Worm (Caenorhabditis elegans) whole organism, mixed stage, embryonic: Measurements from ENCODE around the gene K08B5.1.

Source experiments
- M03D4.4 ChIP-seq: sonication (generic microtip); optimal IDR thresholded peaks from 2 replicates; lab custom pipeline; 2017; ENCODE audit warnings: mild to moderate bottlenecking, missing genetic modification characterization, missing compliant biosample characterization
- blmp-1 ChIP-seq: fragments of 150-350 bp; optimal IDR thresholded peaks from 2 replicates; lab custom pipeline; 2014; ENCODE audit warnings: missing biosample characterization, missing genetic modification characterization
- ceh-43 ChIP-seq: fragments of 200-800 bp; sonication (Bioruptor generic); optimal IDR thresholded peaks from 2 replicates; lab custom pipeline; 2018; ENCODE audit warnings: mild to moderate bottlenecking, missing genetic modification characterization, moderate library complexity, missing compliant biosample characterization
- ceh-83 ChIP-seq: fragments of 200-800 bp; sonication (Bioruptor generic); optimal IDR thresholded peaks from 2 replicates; lab custom pipeline; 2018; ENCODE audit warnings: mild to moderate bottlenecking, missing genetic modification characterization, missing compliant biosample characterization
- ces-1 ChIP-seq: fragments of 150-350 bp; optimal IDR thresholded peaks from 2 replicates; lab custom pipeline; 2014; ENCODE audit warnings: missing biosample characterization, missing genetic modification reagents, missing genetic modification characterization
- drap-1 ChIP-seq: fragments of 200-800 bp; sonication (Bioruptor generic); optimal IDR thresholded peaks from 3 replicates; lab custom pipeline; 2018; ENCODE audit warnings: mild to moderate bottlenecking, missing genetic modification characterization, missing compliant biosample characterization
- elt-1 ChIP-seq: sonication (generic microtip); optimal IDR thresholded peaks from 2 replicates; lab custom pipeline; 2017; ENCODE audit warnings: missing genetic modification characterization, mild to moderate bottlenecking, missing compliant biosample characterization, antibody characterized with exemption, moderate library complexity, borderline replicate concordance; ENCODE audit not compliant: insufficient read depth
- flh-1 ChIP-seq: fragments of 200-800 bp; sonication (Bioruptor generic); optimal IDR thresholded peaks from 2 replicates; lab custom pipeline; 2018; ENCODE audit warnings: mild to moderate bottlenecking, missing genetic modification characterization, moderate library complexity, missing compliant biosample characterization
- ham-2 ChIP-seq: fragments of 200-800 bp; sonication (Bioruptor generic); optimal IDR thresholded peaks from 2 replicates; lab custom pipeline; 2018; ENCODE audit warnings: mild to moderate bottlenecking, missing genetic modification characterization, missing compliant biosample characterization
- hlh-1 ChIP-seq: fragments of 150-350 bp; optimal IDR thresholded peaks from 2 replicates; lab custom pipeline; 2014; ENCODE audit warnings: missing biosample characterization, missing genetic modification reagents, missing genetic modification characterization
- lin-13 ChIP-seq: fragments of 150-350 bp; optimal IDR thresholded peaks from 2 replicates; lab custom pipeline; 2014; ENCODE audit warnings: missing biosample characterization, missing genetic modification characterization
- lin-32 ChIP-seq: fragments of 200-800 bp; sonication (Bioruptor generic); optimal IDR thresholded peaks from 2 replicates; lab custom pipeline; 2018; ENCODE audit warnings: mild to moderate bottlenecking, missing genetic modification characterization, missing compliant biosample characterization
- lsy-2 ChIP-seq: fragments of 150-350 bp; optimal IDR thresholded peaks from 2 replicates; lab custom pipeline; 2014; ENCODE audit warnings: missing biosample characterization, missing genetic modification characterization
- mls-2 ChIP-seq: sonication (generic microtip); optimal IDR thresholded peaks from 2 replicates; lab custom pipeline; 2016; ENCODE audit warnings: mild to moderate bottlenecking, missing genetic modification characterization, moderate library complexity, missing compliant biosample characterization
- nhr-12 ChIP-seq: fragments of 150-350 bp; optimal IDR thresholded peaks from 2 replicates; lab custom pipeline; 2014; ENCODE audit warnings: missing biosample characterization, missing genetic modification characterization
- nhr-2 ChIP-seq: fragments of 150-350 bp; optimal IDR thresholded peaks from 2 replicates; lab custom pipeline; 2014; ENCODE audit warnings: missing biosample characterization, missing genetic modification characterization
- nhr-28 ChIP-seq: fragments of 150-350 bp; optimal IDR thresholded peaks from 2 replicates; lab custom pipeline; 2014; ENCODE audit warnings: missing biosample characterization, missing genetic modification characterization
- nhr-76 ChIP-seq: sonication (generic microtip); optimal IDR thresholded peaks from 2 replicates; lab custom pipeline; 2017; ENCODE audit warnings: missing biosample characterization, missing genetic modification characterization
- pha-4 ChIP-seq: fragments of 150-350 bp; optimal IDR thresholded peaks from 2 replicates; lab custom pipeline; 2018; ENCODE audit warnings: missing biosample characterization, missing genetic modification reagents, missing genetic modification characterization
- sem-2 ChIP-seq: fragments of 200-800 bp; sonication (Bioruptor generic); optimal IDR thresholded peaks from 2 replicates; lab custom pipeline; 2018; ENCODE audit warnings: mild to moderate bottlenecking, missing genetic modification characterization, missing compliant biosample characterization
- snpc-4 ChIP-seq: fragments of 150-350 bp; optimal IDR thresholded peaks from 2 replicates; lab custom pipeline; 2014; ENCODE audit warnings: missing biosample characterization, missing genetic modification characterization
- sptf-1 ChIP-seq: sonication (generic microtip); optimal IDR thresholded peaks from 2 replicates; lab custom pipeline; 2017; ENCODE audit warnings: mild to moderate bottlenecking, missing genetic modification characterization, moderate library complexity, missing compliant biosample characterization
- tbx-8 ChIP-seq: fragments of 200-800 bp; sonication (Bioruptor generic); optimal IDR thresholded peaks from 2 replicates; lab custom pipeline; 2018; ENCODE audit warnings: mild to moderate bottlenecking, missing genetic modification characterization, moderate library complexity, missing compliant biosample characterization
- unc-120 ChIP-seq: sonication (generic microtip); optimal IDR thresholded peaks from 2 replicates; lab custom pipeline; 2017; ENCODE audit warnings: missing genetic modification characterization, missing compliant biosample characterization; ENCODE audit not compliant: poor library complexity, severe bottlenecking
- unc-39 ChIP-seq: fragments of 150-350 bp; optimal IDR thresholded peaks from 2 replicates; lab custom pipeline; 2014; ENCODE audit warnings: missing biosample characterization, missing genetic modification characterization
- unc-62 ChIP-seq: fragments of 150-350 bp; optimal IDR thresholded peaks from 2 replicates; lab custom pipeline; 2014; ENCODE audit warnings: missing biosample characterization, missing genetic modification reagents, missing genetic modification characterization
- zip-8 ChIP-seq: fragments of 150-350 bp; optimal IDR thresholded peaks from 2 replicates; lab custom pipeline; 2014; ENCODE audit warnings: missing biosample characterization, missing genetic modification characterization
- ztf-11 ChIP-seq: fragments of 150-350 bp; optimal IDR thresholded peaks from 2 replicates; lab custom pipeline; 2014; ENCODE audit warnings: missing biosample characterization, missing genetic modification characterization

Gene K08B5.1

DNA sequence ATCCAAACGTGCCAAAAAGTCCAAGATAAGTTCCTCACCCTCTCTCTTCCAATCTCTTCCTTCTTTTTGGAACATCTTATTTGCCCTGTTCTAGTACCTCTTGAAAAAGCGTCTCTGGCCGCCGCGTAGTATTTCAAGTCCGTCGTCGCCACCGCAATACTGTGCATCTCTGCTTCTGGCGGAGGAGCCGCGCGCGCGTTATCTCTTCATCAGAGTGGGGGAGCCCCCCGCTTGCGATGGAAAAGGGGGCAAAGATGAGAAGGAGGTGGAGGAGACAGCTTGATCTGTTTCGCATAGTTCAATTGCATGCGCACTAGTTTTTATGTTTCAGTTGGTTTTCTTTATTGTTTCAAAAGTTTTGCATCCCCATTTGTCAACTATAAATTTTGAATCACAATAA lies 30.4 kb upstream of the K08B5.1 start:
- TF ChIP-seq M03D4.4 (peak; percentile 30), lin-13 (tag; lab: Kevin White, UChicago) (no peak)

DNA sequence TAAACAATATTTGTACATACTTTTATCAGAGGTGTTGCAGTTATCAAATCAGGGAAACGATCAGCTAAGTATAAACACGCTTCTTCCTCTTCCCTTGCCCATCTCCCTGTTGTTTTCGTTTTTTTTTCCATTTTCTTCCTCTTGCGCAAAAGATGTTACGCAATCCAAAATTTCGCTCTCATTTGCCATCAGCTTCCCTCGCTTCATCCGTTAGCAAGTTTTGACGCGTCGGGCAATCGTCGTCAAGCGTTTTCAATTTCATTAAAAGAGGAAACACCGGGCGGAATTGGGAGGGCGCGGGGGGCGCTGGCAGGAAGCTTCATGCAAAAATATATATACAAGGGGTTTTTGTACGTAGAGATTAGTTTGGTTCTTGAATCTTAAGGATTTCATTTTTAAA lies 28.3 kb upstream of the K08B5.1 start:
- TF ChIP-seq unc-62 (GFP tag; lab: Kevin White, UChicago) = no peak
- TF ChIP-seq zip-8 (tag; lab: Kevin White, UChicago) = peak; percentile 36
- peak; percentile 76 for TF ChIP-seq blmp-1 (tag; lab: Kevin White, UChicago)
- no peak for TF ChIP-seq lin-13 (tag; lab: Kevin White, UChicago)

DNA sequence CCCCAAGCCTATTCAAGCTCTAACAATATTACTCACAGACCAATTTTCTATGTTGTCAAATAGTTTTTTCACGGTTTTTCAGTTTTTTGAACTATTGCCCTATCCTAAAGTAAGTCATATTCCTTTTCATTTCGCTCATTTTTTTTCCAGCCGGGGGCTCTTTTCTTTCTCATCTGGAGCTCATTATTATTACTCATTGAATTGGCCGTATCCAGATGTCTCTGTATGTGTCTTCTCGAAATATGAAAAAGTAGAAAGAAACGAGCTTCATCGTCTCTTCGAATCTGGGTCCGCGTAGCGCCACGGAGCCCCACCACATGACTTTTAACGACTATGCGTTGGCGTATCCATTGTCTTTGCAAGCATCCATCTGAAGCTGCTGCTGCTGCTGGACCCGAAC lies 27.8 kb upstream of the K08B5.1 start:
- no peak for TF ChIP-seq lin-32 (GFP tag; lab: Kevin White, UChicago)
- no peak for TF ChIP-seq ztf-11 (tag; lab: Kevin White, UChicago)
- TF ChIP-seq mls-2 = no peak
- TF ChIP-seq sem-2 = no peak
- no peak for TF ChIP-seq elt-1 (tag; lab: Kevin White, UChicago)
- TF ChIP-seq tbx-8 (GFP tag; lab: Kevin White, UChicago) = no peak
- no peak for TF ChIP-seq lin-13 (tag; lab: Kevin White, UChicago)
- no peak for TF ChIP-seq drap-1
- no peak for TF ChIP-seq ces-1 (GFP tag; lab: Kevin White, UChicago)
- no peak for TF ChIP-seq ceh-83 (GFP tag; lab: Kevin White, UChicago)
- TF ChIP-seq ham-2 (GFP tag; lab: Kevin White, UChicago) = no peak
- no peak for TF ChIP-seq hlh-1 (tag; lab: Kevin White, UChicago)
- TF ChIP-seq lsy-2 = no peak
- TF ChIP-seq unc-62 (GFP tag; lab: Kevin White, UChicago) = no peak
- TF ChIP-seq M03D4.4 = no peak
- TF ChIP-seq sptf-1 (tag; lab: Kevin White, UChicago) = no peak

DNA sequence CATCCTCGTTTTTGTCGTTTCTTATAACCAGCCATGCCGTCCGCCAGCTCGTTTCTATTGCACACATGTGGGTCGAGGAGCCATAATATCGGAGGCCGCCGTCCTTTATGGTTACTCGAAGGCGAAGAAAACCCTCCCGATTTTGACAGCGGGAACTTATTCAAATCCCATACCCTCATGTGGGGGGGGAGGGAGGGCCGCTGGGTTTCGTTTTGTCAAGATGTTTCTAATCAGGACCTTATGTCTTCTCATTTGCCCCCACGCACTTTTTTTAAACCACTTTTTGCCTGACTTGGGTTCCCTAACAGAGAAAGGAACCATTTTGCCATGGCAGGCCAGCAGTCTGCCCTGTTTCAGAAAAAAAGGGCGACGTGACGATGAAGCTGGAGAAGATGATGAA lies 25.7 kb upstream of the K08B5.1 start:
- no peak for TF ChIP-seq flh-1 (GFP tag; lab: Kevin White, UChicago)
- no peak for TF ChIP-seq snpc-4 (tag; lab: Kevin White, UChicago)
- no peak for TF ChIP-seq lin-13 (tag; lab: Kevin White, UChicago)
- TF ChIP-seq hlh-1 (tag; lab: Kevin White, UChicago) = no peak
- no peak for TF ChIP-seq blmp-1 (tag; lab: Kevin White, UChicago)
- no peak for TF ChIP-seq ceh-83 (GFP tag; lab: Kevin White, UChicago)
- no peak for TF ChIP-seq ceh-43
- TF ChIP-seq nhr-12 (tag; lab: Kevin White, UChicago) = no peak
- no peak for TF ChIP-seq ces-1 (GFP tag; lab: Kevin White, UChicago)
- no peak for TF ChIP-seq nhr-2 (tag; lab: Kevin White, UChicago)
- TF ChIP-seq nhr-28 (tag; lab: Kevin White, UChicago) = no peak
- TF ChIP-seq pha-4 (tag; lab: Kevin White, UChicago) = no peak
- no peak for TF ChIP-seq elt-1 (tag; lab: Kevin White, UChicago)
- TF ChIP-seq M03D4.4 = no peak
- no peak for TF ChIP-seq lsy-2
- no peak for TF ChIP-seq unc-39 (tag; lab: Kevin White, UChicago)
- TF ChIP-seq drap-1 = no peak
- TF ChIP-seq unc-62 (GFP tag; lab: Kevin White, UChicago) = no peak
- TF ChIP-seq nhr-76 (tag; lab: Kevin White, UChicago) = no peak

DNA sequence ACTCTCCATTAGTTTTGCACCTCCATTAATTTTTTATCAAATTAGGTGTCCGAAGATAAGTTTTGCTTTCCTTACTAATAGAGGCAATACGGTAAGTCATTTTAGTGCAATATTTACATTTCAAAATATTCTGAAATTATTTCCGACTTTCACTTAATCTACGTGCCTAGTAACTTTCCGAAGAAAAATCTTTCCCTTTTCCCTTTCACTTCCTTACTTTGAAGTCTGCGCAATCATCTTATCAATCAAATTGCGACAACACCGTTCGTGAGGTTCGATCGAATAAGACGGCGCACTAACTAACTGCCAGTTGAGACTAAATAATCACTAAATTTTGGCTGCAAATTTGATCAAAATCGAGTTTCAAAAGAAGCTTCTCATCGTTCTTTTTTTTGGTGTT lies 24.4 kb upstream of the K08B5.1 start:
- TF ChIP-seq blmp-1 (tag; lab: Kevin White, UChicago) (peak; percentile 31), nhr-76 (tag; lab: Kevin White, UChicago) (no peak)

DNA sequence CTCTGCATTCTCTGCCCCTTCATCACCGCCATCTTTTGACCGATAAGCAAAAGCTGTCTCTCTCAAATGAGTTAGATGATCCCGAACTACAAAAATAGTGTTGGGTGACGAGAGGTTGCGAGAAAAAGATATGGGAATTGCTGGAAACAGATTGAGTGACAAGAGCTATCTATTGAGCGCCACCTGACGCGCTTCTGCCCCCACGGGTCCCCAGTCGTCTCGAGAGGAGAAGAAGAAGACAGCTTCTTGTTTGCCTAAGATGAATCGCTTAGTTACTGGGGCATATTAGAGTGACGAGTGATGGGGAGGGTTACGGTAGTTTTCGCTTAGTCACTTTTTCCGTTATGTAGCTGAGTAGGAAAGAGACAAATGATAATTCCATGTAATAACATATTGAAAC lies 23.7 kb upstream of the K08B5.1 start:
- TF ChIP-seq ces-1 (GFP tag; lab: Kevin White, UChicago) (no peak), unc-120 (peak; percentile 96), lsy-2 (peak; percentile 23), hlh-1 (tag; lab: Kevin White, UChicago) (peak; percentile 99), unc-62 (GFP tag; lab: Kevin White, UChicago) (peak; percentile 99)
